Worm (Caenorhabditis elegans) whole organism, L3 larva: ENCODE results near the gene R03H10.7.

Experiments
- aly-2 ChIP-seq: fragments of 150-350 bp; optimal IDR thresholded peaks from 2 replicates; lab custom pipeline; 2014; ENCODE audit warnings: missing biosample characterization, missing genetic modification characterization
- ama-1 ChIP-seq: fragments of 150-350 bp; optimal IDR thresholded peaks from 2 replicates; lab custom pipeline; 2018
- ceh-82 ChIP-seq: fragments of 150-350 bp; optimal IDR thresholded peaks from 2 replicates; lab custom pipeline; 2014; ENCODE audit warnings: missing biosample characterization, missing genetic modification characterization
- fkh-10 ChIP-seq: sonication (generic microtip); optimal IDR thresholded peaks from 2 replicates; lab custom pipeline; 2017; ENCODE audit warnings: missing biosample characterization, missing genetic modification reagents, missing genetic modification characterization
- fkh-2 ChIP-seq: fragments of 150-350 bp; optimal IDR thresholded peaks from 2 replicates; lab custom pipeline; 2014; ENCODE audit warnings: missing biosample characterization, missing genetic modification reagents, missing genetic modification characterization
- jun-1 ChIP-seq: fragments of 150-350 bp; optimal IDR thresholded peaks from 2 replicates; lab custom pipeline; 2014; ENCODE audit warnings: missing biosample characterization, missing genetic modification reagents, missing genetic modification characterization
- mdl-1 ChIP-seq: fragments of 150-350 bp; optimal IDR thresholded peaks from 2 replicates; lab custom pipeline; 2014; ENCODE audit warnings: missing biosample characterization, missing genetic modification characterization
- mml-1 ChIP-seq: fragments of 150-350 bp; sonication (generic microtip); optimal IDR thresholded peaks from 3 replicates; lab custom pipeline; 2014; ENCODE audit warnings: missing biosample characterization, missing genetic modification characterization
- nhr-11 ChIP-seq: fragments of 150-350 bp; optimal IDR thresholded peaks from 2 replicates; lab custom pipeline; 2014; ENCODE audit warnings: missing biosample characterization, missing genetic modification characterization
- nhr-237 ChIP-seq: fragments of 150-350 bp; optimal IDR thresholded peaks from 2 replicates; lab custom pipeline; 2014; ENCODE audit warnings: missing biosample characterization, missing genetic modification characterization
- nhr-43 ChIP-seq: sonication (generic microtip); optimal IDR thresholded peaks from 2 replicates; lab custom pipeline; 2016; ENCODE audit warnings: mild to moderate bottlenecking, missing genetic modification characterization, missing compliant biosample characterization; ENCODE audit not compliant: poor library complexity, severe bottlenecking
- nhr-77 ChIP-seq: fragments of 150-350 bp; optimal IDR thresholded peaks from 2 replicates; lab custom pipeline; 2014; ENCODE audit warnings: missing biosample characterization, missing genetic modification characterization
- skn-1 ChIP-seq: fragments of 150-350 bp; optimal IDR thresholded peaks from 2 replicates; lab custom pipeline; 2014; ENCODE audit warnings: missing biosample characterization, missing genetic modification characterization
- snpc-4 ChIP-seq: fragments of 150-350 bp; optimal IDR thresholded peaks from 2 replicates; lab custom pipeline; 2014; ENCODE audit warnings: missing biosample characterization, missing genetic modification characterization

DNA sequence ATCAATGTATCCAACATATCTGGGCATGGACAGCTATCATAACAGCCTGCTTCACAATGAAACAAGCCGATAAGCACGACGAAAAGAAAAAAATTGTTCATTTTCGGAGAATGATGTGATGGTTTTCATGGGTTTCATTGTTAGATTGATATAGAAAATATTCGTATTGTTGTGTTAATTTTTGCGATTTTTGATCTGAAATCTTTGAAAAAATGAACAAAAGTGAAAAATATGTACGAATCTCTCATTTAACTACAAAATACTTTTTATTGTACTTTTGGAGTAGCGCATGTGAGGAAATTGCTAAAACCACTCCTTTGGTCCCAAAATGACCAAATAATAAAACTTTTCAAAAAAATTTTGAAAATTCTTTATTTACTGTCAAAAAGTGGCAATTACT, 8.2 kb downstream of the R03H10.7 start, which contains the start of gene R03H10.5:
- no peak for TF ChIP-seq nhr-237 (tag; lab: Kevin White, UChicago)
- no peak for TF ChIP-seq fkh-2 (tag; lab: Kevin White, UChicago)
- no peak for TF ChIP-seq jun-1 (tag; lab: Kevin White, UChicago)
- TF ChIP-seq ama-1 (lab: Kevin White, UChicago) = no peak
- no peak for TF ChIP-seq mdl-1
- no peak for TF ChIP-seq nhr-11 (tag; lab: Kevin White, UChicago)
- TF ChIP-seq fkh-10 (GFP tag; lab: Kevin White, UChicago) = no peak
- no peak for TF ChIP-seq aly-2 (tag; lab: Kevin White, UChicago)
- no peak for TF ChIP-seq snpc-4 (tag; lab: Kevin White, UChicago)
- no peak for TF ChIP-seq nhr-43 (tag; lab: Kevin White, UChicago)
- TF ChIP-seq mml-1 (tag; lab: Kevin White, UChicago) = no peak
- TF ChIP-seq skn-1 (tag; lab: Kevin White, UChicago) = no peak
- TF ChIP-seq ceh-82 (tag; lab: Kevin White, UChicago) = no peak
- TF ChIP-seq nhr-77 = no peak
